Worm (Caenorhabditis elegans) whole organism, L4 larva: ENCODE data around the gene K05F1.14.

ENCODE experiments used
- F49E8.2 ChIP-seq: sonication (generic microtip); optimal IDR thresholded peaks from 2 replicates; lab custom pipeline; 2016; ENCODE audit warnings: missing compliant biosample characterization, mild to moderate bottlenecking, missing genetic modification characterization, borderline replicate concordance
- Y48G9A.11 ChIP-seq: fragments of 200-800 bp; sonication (Bioruptor generic); IDR thresholded peaks from 2 replicates; pipeline ENCODE4 v1.3.6; 2022; ENCODE audit warnings: missing genetic modification reagents, missing genetic modification characterization, missing compliant biosample characterization
- aha-1 ChIP-seq: fragments of 150-350 bp; peaks from one replicate; lab custom pipeline; 2014; ENCODE audit warnings: missing biosample characterization, missing genetic modification characterization
- ama-1 ChIP-seq: fragments of 150-350 bp; optimal IDR thresholded peaks from 2 replicates; lab custom pipeline; 2014; ENCODE audit warnings: inconsistent platforms, mixed read lengths
- arid-1 ChIP-seq: fragments of 200-800 bp; sonication (Bioruptor generic); conservative IDR thresholded peaks from 2 replicates; pipeline ENCODE4 v1.3.6; 2022; ENCODE audit warnings: missing genetic modification reagents, missing genetic modification characterization, missing compliant biosample characterization
- ceh-20 ChIP-seq: fragments of 200-800 bp; sonication (Bioruptor generic); IDR thresholded peaks from 2 replicates; pipeline ENCODE4 v1.3.6; 2022; ENCODE audit warnings: missing genetic modification reagents, missing genetic modification characterization, missing compliant biosample characterization
- ceh-28 ChIP-seq: fragments of 150-350 bp; optimal IDR thresholded peaks from 2 replicates; lab custom pipeline; 2014; ENCODE audit warnings: missing biosample characterization, missing genetic modification reagents, missing genetic modification characterization
- ceh-82 ChIP-seq: sonication (generic microtip); optimal IDR thresholded peaks from 2 replicates; lab custom pipeline; 2017; ENCODE audit warnings: missing biosample characterization, missing genetic modification characterization
- ces-1 ChIP-seq: fragments of 150-350 bp; sonication (generic microtip); optimal IDR thresholded peaks from 4 replicates; lab custom pipeline; 2014; ENCODE audit warnings: missing biosample characterization, missing genetic modification reagents, missing genetic modification characterization
- daf-16 ChIP-seq, 3 experiments: sonication (generic microtip); optimal IDR thresholded peaks; 2 replicates each; lab custom pipeline; 2016 to 2017; ENCODE audit warnings: missing genetic modification characterization in 3 of 3, missing genetic modification reagents in 3 of 3, mild to moderate bottlenecking in 2 of 3, missing compliant biosample characterization in 2 of 3, missing biosample characterization in 1 of 3, moderate library complexity in 1 of 3
- dpl-1 ChIP-seq: fragments of 150-350 bp; optimal IDR thresholded peaks from 2 replicates; lab custom pipeline; 2014; ENCODE audit warnings: missing biosample characterization, missing genetic modification reagents, missing genetic modification characterization
- duxl-1 ChIP-seq: sonication (generic microtip); optimal IDR thresholded peaks from 2 replicates; lab custom pipeline; 2016; ENCODE audit warnings: mild to moderate bottlenecking, missing genetic modification characterization, moderate library complexity, missing compliant biosample characterization; ENCODE audit not compliant: poor library complexity
- egl-27 ChIP-seq: sonication (generic microtip); optimal IDR thresholded peaks from 3 replicates; lab custom pipeline; 2017; ENCODE audit warnings: missing biosample characterization, missing genetic modification reagents, missing genetic modification characterization
- fos-1 ChIP-seq: fragments of 150-350 bp; optimal IDR thresholded peaks from 2 replicates; lab custom pipeline; 2014; ENCODE audit warnings: missing biosample characterization, missing genetic modification characterization
- hif-1 ChIP-seq, 2 experiments: sonication (generic microtip); optimal IDR thresholded peaks; 2 replicates each; lab custom pipeline; 2016 to 2017; ENCODE audit warnings: missing compliant biosample characterization in 2 of 2, missing genetic modification characterization in 2 of 2, missing genetic modification reagents in 2 of 2, missing genotype in 2 of 2, mild to moderate bottlenecking in 1 of 2
- jun-1 ChIP-seq: fragments of 150-350 bp; optimal IDR thresholded peaks from 2 replicates; lab custom pipeline; 2014; ENCODE audit warnings: missing biosample characterization, missing genetic modification reagents, missing genetic modification characterization
- lin-13 ChIP-seq: fragments of 150-350 bp; optimal IDR thresholded peaks from 2 replicates; lab custom pipeline; 2014; ENCODE audit warnings: missing biosample characterization, missing genetic modification reagents, missing genetic modification characterization
- lin-38 ChIP-seq: fragments of 200-800 bp; sonication (Bioruptor generic); IDR thresholded peaks from 2 replicates; pipeline ENCODE4 v1.3.6; 2022; ENCODE audit warnings: missing genetic modification reagents, missing genetic modification characterization, missing compliant biosample characterization
- lir-3 ChIP-seq: sonication (generic microtip); optimal IDR thresholded peaks from 2 replicates; lab custom pipeline; 2016; ENCODE audit warnings: mild to moderate bottlenecking, missing genetic modification characterization, missing compliant biosample characterization
- lsy-2 ChIP-seq, 2 experiments: fragments of 150-350 bp in 1 of 2; sonication (generic microtip) in 1 of 2; optimal IDR thresholded peaks; 2 replicates each; lab custom pipeline; 2014 to 2017; ENCODE audit warnings: missing biosample characterization in 2 of 2, missing genetic modification characterization in 2 of 2
- mes-2 ChIP-seq: sonication (generic microtip); optimal IDR thresholded peaks from 2 replicates; lab custom pipeline; 2016; ENCODE audit warnings: missing genotype, mild to moderate bottlenecking, missing genetic modification characterization, missing compliant biosample characterization; ENCODE audit not compliant: poor library complexity, severe bottlenecking
- nhr-102 ChIP-seq: sonication (generic microtip); optimal IDR thresholded peaks from 2 replicates; lab custom pipeline; 2016; ENCODE audit warnings: mild to moderate bottlenecking, missing genetic modification characterization, moderate library complexity, missing compliant biosample characterization
- nhr-11 ChIP-seq: fragments of 150-350 bp; optimal IDR thresholded peaks from 2 replicates; lab custom pipeline; 2014; ENCODE audit warnings: missing biosample characterization, missing genetic modification characterization
- nhr-42 ChIP-seq: fragments of 200-800 bp; sonication (Bioruptor generic); IDR thresholded peaks from 2 replicates; pipeline ENCODE4 v1.3.6; 2022; ENCODE audit warnings: missing genetic modification characterization, missing compliant biosample characterization
- nhr-76 ChIP-seq: fragments of 150-350 bp; optimal IDR thresholded peaks from 2 replicates; lab custom pipeline; 2014; ENCODE audit warnings: missing biosample characterization, missing genetic modification characterization
- nhr-77 ChIP-seq: fragments of 150-350 bp; optimal IDR thresholded peaks from 2 replicates; lab custom pipeline; 2014; ENCODE audit warnings: missing biosample characterization, missing genetic modification characterization
- pqm-1 ChIP-seq: sonication (generic microtip); optimal IDR thresholded peaks from 2 replicates; lab custom pipeline; 2017; ENCODE audit warnings: missing biosample characterization, missing genetic modification characterization
- skn-1 ChIP-seq: fragments of 150-350 bp; optimal IDR thresholded peaks from 2 replicates; lab custom pipeline; 2014; ENCODE audit warnings: missing biosample characterization, missing genetic modification characterization
- snpc-1.2 ChIP-seq: fragments of 200-800 bp; sonication (Bioruptor generic); IDR thresholded peaks from 2 replicates; pipeline ENCODE4 v1.3.6; 2022; ENCODE audit warnings: missing genetic modification reagents, missing genetic modification characterization, missing compliant biosample characterization
- spr-1 ChIP-seq: sonication (generic microtip); optimal IDR thresholded peaks from 2 replicates; lab custom pipeline; 2016; ENCODE audit warnings: mild to moderate bottlenecking, missing genetic modification characterization, missing compliant biosample characterization
- tag-97 ChIP-seq: fragments of 200-800 bp; sonication (Bioruptor generic); IDR thresholded peaks from 2 replicates; pipeline ENCODE4 v1.3.6; 2022; ENCODE audit warnings: missing genetic modification characterization, missing compliant biosample characterization
- unc-130 ChIP-seq: sonication (generic microtip); optimal IDR thresholded peaks from 2 replicates; lab custom pipeline; 2016; ENCODE audit warnings: missing genetic modification reagents, missing genetic modification characterization, missing compliant biosample characterization
- unc-62 ChIP-seq, 3 experiments: fragments of 150-350 bp in 1 of 3; sonication (generic microtip); optimal IDR thresholded peaks in 2 of 3; peaks in 1 of 3; 1 replicate in 1 of 3; 2 replicates in 2 of 3; lab custom pipeline; 2014 to 2017; ENCODE audit warnings: missing biosample characterization in 3 of 3, missing genetic modification characterization in 3 of 3, missing genetic modification reagents in 3 of 3, missing genotype in 1 of 3
- vab-7 ChIP-seq: fragments of 200-800 bp; sonication (Bioruptor generic); IDR thresholded peaks from 2 replicates; pipeline ENCODE4 v1.3.6; 2022; ENCODE audit warnings: missing genetic modification reagents, missing genetic modification characterization, missing compliant biosample characterization
- zag-1 ChIP-seq: fragments of 150-350 bp; optimal IDR thresholded peaks from 2 replicates; lab custom pipeline; 2014; ENCODE audit warnings: missing biosample characterization, missing genetic modification characterization
- zfp-2 ChIP-seq: sonication (generic microtip); optimal IDR thresholded peaks from 2 replicates; lab custom pipeline; 2016; ENCODE audit warnings: mild to moderate bottlenecking, missing genetic modification characterization, missing compliant biosample characterization
- zfp-3 ChIP-seq: fragments of 200-800 bp; sonication (Bioruptor generic); conservative IDR thresholded peaks from 2 replicates; pipeline ENCODE4 v1.3.6; 2022; ENCODE audit warnings: missing genetic modification reagents, missing genetic modification characterization, missing compliant biosample characterization
- zip-11 ChIP-seq: fragments of 200-800 bp; sonication (Bioruptor generic); IDR thresholded peaks from 2 replicates; pipeline ENCODE4 v1.3.6; 2022; ENCODE audit warnings: missing genetic modification characterization, missing compliant biosample characterization

Gene K05F1.14

ce11 chrII:5794195-5794594 lies 1.8 kb upstream of the K05F1.14 start, which contains the start of gene acdh-8:
acdh-8 (plus strand) TSS chrII:5794495.
- TF ChIP-seq duxl-1 (no peak), lsy-2 (tag; optimal IDR thresholded peaks at IDR 0.05; lab: Kevin White, UChicago) (no peak), ceh-20 (no peak), zfp-2 (no peak), snpc-1.2 (GFP tag; lab: Robert Waterston, UW) (no peak), nhr-102 (no peak), ceh-28 (no peak), ama-1 (no peak), F49E8.2 (tag; lab: Kevin White, UChicago) (no peak), mes-2 (no peak), dpl-1 (GFP tag; lab: Kevin White, UChicago) (no peak), zip-11 (GFP tag; lab: Robert Waterston, UW) (no peak), lir-3 (tag; lab: Kevin White, UChicago) (no peak), nhr-77 (tag; lab: Kevin White, UChicago) (no peak), lin-38 (GFP tag; lab: Robert Waterston, UW) (no peak), nhr-11 (tag; lab: Kevin White, UChicago) (no peak), nhr-42 (GFP tag; lab: Robert Waterston, UW) (no peak)

DNA sequence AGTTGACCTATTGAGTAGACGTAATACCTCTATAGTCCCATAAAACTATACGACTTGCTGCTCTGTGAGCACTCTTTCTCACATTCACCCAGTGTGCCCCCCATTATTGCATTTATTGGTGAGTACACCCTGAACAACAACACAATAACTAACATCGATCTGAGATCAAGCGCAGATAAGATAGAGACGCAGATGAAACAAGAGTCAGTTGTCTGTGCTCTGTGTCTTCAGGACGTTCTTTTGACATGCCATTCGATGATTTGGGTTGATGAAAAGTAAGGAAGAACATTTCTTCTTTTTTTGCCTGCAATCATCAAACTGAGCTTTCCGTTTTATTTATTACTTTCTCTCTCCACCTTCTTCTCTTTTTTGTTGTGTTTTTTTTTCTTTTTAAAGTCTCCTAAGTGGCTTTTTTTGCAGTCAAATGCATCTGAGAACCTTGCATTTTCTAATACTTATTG lies 2.0 kb downstream of the K05F1.14 start, which contains the start of gene lect-2:
Gene lect-2, plus strand, starts transcription at position 411 of the 461 bp plus-strand sequence.
- peak; percentile 59 for TF ChIP-seq nhr-11 (tag; lab: Kevin White, UChicago)
- no peak for TF ChIP-seq skn-1 (tag; lab: Kevin White, UChicago)
- TF ChIP-seq daf-16 (GFP tag; optimal IDR thresholded peaks at IDR 0.05; lab: Kevin White, UChicago) = peak in 1 of 2 experiments; percentile 40
- no peak for TF ChIP-seq daf-16 (tag; optimal IDR thresholded peaks at IDR 0.05; lab: Kevin White, UChicago)
- no peak for TF ChIP-seq Y48G9A.11 (GFP tag; lab: Robert Waterston, UW)
- peak; percentile 81 for TF ChIP-seq aha-1 (tag; lab: Kevin White, UChicago)
- TF ChIP-seq hif-1 (tag; optimal IDR thresholded peaks at IDR 0.05; lab: Kevin White, UChicago) = no peak

DNA sequence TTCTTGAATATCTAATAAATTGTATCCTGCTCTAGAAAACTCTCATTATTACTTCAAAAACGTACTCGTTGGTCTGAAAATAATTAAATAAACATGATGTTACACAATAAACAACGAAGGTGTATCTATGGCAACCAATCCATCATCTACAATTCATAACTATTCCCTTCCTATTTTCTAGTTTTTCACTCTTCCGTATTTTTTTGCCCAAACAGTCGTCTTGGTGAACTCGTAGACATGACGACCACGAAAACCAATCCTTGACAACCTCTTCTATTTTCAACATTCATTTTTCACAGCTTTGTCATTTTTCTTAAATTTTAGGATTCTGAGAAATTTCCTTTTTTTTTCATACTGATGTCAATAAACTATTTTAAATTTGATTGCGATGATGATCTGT lies 3.6 kb downstream of the K05F1.14 start, which contains the start of gene K05F1.13:
Gene K05F1.13, plus strand, starts transcription at position 301 of the 400 bp plus-strand sequence.
- TF ChIP-seq mes-2 (no peak), pqm-1 (no peak), aha-1 (tag; lab: Kevin White, UChicago) (peak; percentile 74)

DNA sequence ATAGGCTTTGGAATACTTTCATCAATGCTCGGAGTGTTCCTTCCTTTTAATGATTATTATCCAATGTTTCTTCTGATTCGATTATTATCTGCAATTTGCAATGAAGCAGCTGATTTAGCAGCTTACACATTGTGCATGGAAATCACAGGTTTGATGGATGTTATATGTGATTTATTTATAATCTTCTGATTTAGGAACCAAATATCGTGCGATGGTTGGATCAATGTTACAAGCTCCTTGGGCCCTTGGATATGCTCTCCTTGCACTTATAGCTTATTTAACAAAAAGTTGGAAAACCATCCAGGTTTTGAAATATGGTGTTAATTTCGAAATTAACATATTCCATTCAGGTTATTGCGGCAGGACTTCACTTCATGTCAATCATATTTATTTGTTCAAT lies 6.9 kb downstream of the K05F1.14 start:
- no peak for TF ChIP-seq unc-130 (GFP tag; lab: Kevin White, UChicago)
- peak in 1 of 2 experiments; percentile 92 for TF ChIP-seq unc-62 (GFP tag; optimal IDR thresholded peaks at IDR 0.05 in 1 of 2; lab: Kevin White, UChicago)
- no peak for TF ChIP-seq unc-62 (tag; optimal IDR thresholded peaks at IDR 0.05; lab: Kevin White, UChicago)

DNA sequence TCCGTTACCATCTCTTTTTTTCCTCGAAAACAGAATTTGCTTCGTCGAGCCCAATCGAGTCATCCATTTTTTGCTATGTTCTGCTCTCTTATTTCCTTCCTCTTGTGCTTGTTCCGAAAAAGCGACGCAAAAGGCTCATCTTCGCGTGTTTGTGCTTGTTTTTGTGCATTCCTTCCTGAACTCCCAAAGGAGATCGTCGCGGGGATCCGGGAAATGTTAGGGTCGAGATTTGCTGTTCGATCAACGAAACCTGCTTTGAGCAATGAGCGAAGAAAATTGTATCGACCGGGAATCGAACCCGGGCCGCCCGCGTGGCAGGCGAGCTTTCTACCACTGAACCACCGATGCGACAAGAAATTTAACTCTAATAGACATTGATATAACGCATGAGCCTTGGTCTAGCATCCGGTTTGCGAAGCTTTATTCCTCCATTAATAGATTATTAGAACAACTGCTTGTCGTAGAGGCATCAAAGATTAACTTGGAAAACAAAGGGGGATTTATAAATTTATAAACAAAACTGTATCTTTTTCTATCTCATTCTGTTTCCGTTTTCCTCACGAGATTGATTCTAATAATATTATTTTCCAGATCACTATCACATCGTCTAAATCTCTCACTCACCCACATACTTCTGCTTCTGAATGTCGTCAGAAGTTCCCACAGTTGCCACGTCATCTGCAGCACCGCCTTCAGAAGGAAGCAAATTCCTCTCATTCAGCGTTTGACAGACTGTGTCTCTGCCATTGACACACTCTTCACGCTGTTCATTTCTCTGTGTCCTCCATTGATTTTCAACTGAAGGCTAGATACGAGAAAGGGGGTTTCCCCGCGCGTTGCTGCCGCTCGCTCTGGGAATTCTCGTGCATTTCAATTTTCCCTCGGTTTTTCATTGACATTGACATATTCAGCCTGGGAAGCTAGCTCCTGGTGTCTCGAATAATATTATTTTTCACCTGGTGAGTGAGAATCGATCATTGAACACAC lies 10.2 kb downstream of the K05F1.14 start, which contains the start of gene K05F1.6:
Gene K05F1.6, plus strand, starts transcription at position 586 of the 987 bp plus-strand sequence.
- no peak for TF ChIP-seq nhr-76
- no peak for TF ChIP-seq pqm-1
- 0 out of 2 replicates have a peak, but pooled peaks have one; percentile 28 for TF ChIP-seq tag-97
- no peak for TF ChIP-seq fos-1 (tag; lab: Kevin White, UChicago)
- peak; percentile 12 for TF ChIP-seq dpl-1 (GFP tag; lab: Kevin White, UChicago)
- TF ChIP-seq jun-1 (tag; lab: Kevin White, UChicago) = peak; percentile 73
- peak; percentile 80; the same call in 1 of the 2 replicates for TF ChIP-seq zfp-3 (GFP tag; lab: Robert Waterston, UW)
- TF ChIP-seq egl-27 (tag; lab: Kevin White, UChicago) = no peak
- TF ChIP-seq lin-13 (GFP tag; lab: Kevin White, UChicago) = peak; percentile 65
- TF ChIP-seq ama-1 = no peak
- TF ChIP-seq duxl-1 = peak; percentile 79
- peak; percentile 88 for TF ChIP-seq vab-7
- TF ChIP-seq nhr-11 (tag; lab: Kevin White, UChicago) = no peak
- TF ChIP-seq zag-1 (tag; lab: Kevin White, UChicago) = no peak
- TF ChIP-seq zip-11 (GFP tag; lab: Robert Waterston, UW) = 0 out of 2 replicates have a peak, but pooled peaks have one; percentile 37
- no peak for TF ChIP-seq ceh-82 (tag; lab: Kevin White, UChicago)
- peak; percentile 85 for TF ChIP-seq snpc-1.2 (GFP tag; lab: Robert Waterston, UW)
- peak; percentile 89 for TF ChIP-seq arid-1 (GFP tag; lab: Robert Waterston, UW)
- TF ChIP-seq lsy-2 (tag; optimal IDR thresholded peaks at IDR 0.05; lab: Kevin White, UChicago) = peak in 1 of 2 experiments; percentile 54
- no peak for TF ChIP-seq nhr-77 (tag; lab: Kevin White, UChicago)
- TF ChIP-seq F49E8.2 (tag; lab: Kevin White, UChicago) = peak; percentile 78
- TF ChIP-seq ces-1 = no peak
- peak; percentile 70 for TF ChIP-seq spr-1 (tag; lab: Kevin White, UChicago)
